Worm (Caenorhabditis elegans) whole organism, L3 larva: ENCODE measurements around the gene C14H10.3.

Experiments
- R02D3.7 ChIP-seq: fragments of 150-350 bp; optimal IDR thresholded peaks from 2 replicates; lab custom pipeline; 2014; ENCODE audit warnings: missing biosample characterization, missing genetic modification characterization
- ZK546.5 ChIP-seq: sonication (generic microtip); optimal IDR thresholded peaks from 2 replicates; lab custom pipeline; 2017; ENCODE audit warnings: missing biosample characterization, missing genetic modification characterization
- aly-2 ChIP-seq: fragments of 150-350 bp; optimal IDR thresholded peaks from 2 replicates; lab custom pipeline; 2014; ENCODE audit warnings: missing biosample characterization, missing genetic modification characterization
- ama-1 ChIP-seq: fragments of 150-350 bp; optimal IDR thresholded peaks from 2 replicates; lab custom pipeline; 2018
- ceh-16 ChIP-seq: sonication (generic microtip); optimal IDR thresholded peaks from 2 replicates; lab custom pipeline; 2017; ENCODE audit warnings: missing biosample characterization, missing genetic modification characterization
- ceh-28 ChIP-seq: fragments of 150-350 bp; optimal IDR thresholded peaks from 2 replicates; lab custom pipeline; 2014; ENCODE audit warnings: missing biosample characterization, missing genetic modification reagents, missing genetic modification characterization
- ceh-82 ChIP-seq: fragments of 150-350 bp; optimal IDR thresholded peaks from 2 replicates; lab custom pipeline; 2014; ENCODE audit warnings: missing biosample characterization, missing genetic modification characterization
- ceh-9 ChIP-seq: sonication (generic microtip); optimal IDR thresholded peaks from 2 replicates; lab custom pipeline; 2018; ENCODE audit warnings: missing biosample characterization, missing genetic modification characterization
- daf-12 ChIP-seq: fragments of 150-350 bp; optimal IDR thresholded peaks from 2 replicates; lab custom pipeline; 2014; ENCODE audit warnings: missing biosample characterization, missing genetic modification reagents, missing genetic modification characterization
- egl-27 ChIP-seq: sonication (generic microtip); optimal IDR thresholded peaks from 4 replicates; lab custom pipeline; 2017; ENCODE audit warnings: missing biosample characterization, missing genetic modification reagents, missing genetic modification characterization
- egl-5 ChIP-seq: fragments of 150-350 bp; optimal IDR thresholded peaks from 2 replicates; lab custom pipeline; 2017; ENCODE audit warnings: missing biosample characterization, missing genetic modification reagents, missing genetic modification characterization, inconsistent platforms
- elt-1 ChIP-seq: fragments of 150-350 bp; optimal IDR thresholded peaks from 2 replicates; lab custom pipeline; 2014; ENCODE audit warnings: missing biosample characterization, missing genetic modification characterization
- elt-2 ChIP-seq: sonication (generic microtip); optimal IDR thresholded peaks from 2 replicates; lab custom pipeline; 2016; ENCODE audit warnings: missing genetic modification reagents, mild to moderate bottlenecking, missing genetic modification characterization, missing compliant biosample characterization
- elt-3 ChIP-seq, 3 experiments: fragments of 150-350 bp in 1 of 3; sonication (generic microtip) in 2 of 3; optimal IDR thresholded peaks; 2 replicates in 2 of 3; 4 replicates in 1 of 3; lab custom pipeline; 2014 to 2017; ENCODE audit warnings: missing biosample characterization in 3 of 3, missing genetic modification characterization in 3 of 3
- eor-1 ChIP-seq, 2 experiments: fragments of 150-350 bp; optimal IDR thresholded peaks; 2 replicates each; lab custom pipeline; 2014 to 2018; ENCODE audit warnings: missing biosample characterization in 2 of 2, missing genetic modification characterization in 2 of 2
- fkh-10 ChIP-seq: sonication (generic microtip); optimal IDR thresholded peaks from 2 replicates; lab custom pipeline; 2017; ENCODE audit warnings: missing biosample characterization, missing genetic modification reagents, missing genetic modification characterization
- fkh-2 ChIP-seq: fragments of 150-350 bp; optimal IDR thresholded peaks from 2 replicates; lab custom pipeline; 2014; ENCODE audit warnings: missing biosample characterization, missing genetic modification reagents, missing genetic modification characterization
- fos-1 ChIP-seq: fragments of 150-350 bp; optimal IDR thresholded peaks from 2 replicates; lab custom pipeline; 2014; ENCODE audit warnings: missing biosample characterization, missing genetic modification characterization
- hmg-11 ChIP-seq: sonication (generic microtip); optimal IDR thresholded peaks from 2 replicates; lab custom pipeline; 2016; ENCODE audit warnings: missing genetic modification characterization, missing compliant biosample characterization
- jun-1 ChIP-seq: fragments of 150-350 bp; optimal IDR thresholded peaks from 2 replicates; lab custom pipeline; 2014; ENCODE audit warnings: missing biosample characterization, missing genetic modification reagents, missing genetic modification characterization
- lin-15B ChIP-seq: fragments of 150-350 bp; optimal IDR thresholded peaks from 2 replicates; lab custom pipeline; 2014; ENCODE audit warnings: missing biosample characterization, missing genetic modification characterization
- lin-39 ChIP-seq: fragments of 150-350 bp; optimal IDR thresholded peaks from 2 replicates; lab custom pipeline; 2018; ENCODE audit warnings: missing biosample characterization, missing genetic modification reagents, missing genetic modification characterization
- lsy-12 ChIP-seq: sonication (generic microtip); optimal IDR thresholded peaks from 2 replicates; lab custom pipeline; 2016; ENCODE audit warnings: mild to moderate bottlenecking, missing genetic modification characterization, missing compliant biosample characterization
- mdl-1 ChIP-seq: fragments of 150-350 bp; optimal IDR thresholded peaks from 2 replicates; lab custom pipeline; 2014; ENCODE audit warnings: missing biosample characterization, missing genetic modification characterization
- mml-1 ChIP-seq: fragments of 150-350 bp; sonication (generic microtip); optimal IDR thresholded peaks from 3 replicates; lab custom pipeline; 2014; ENCODE audit warnings: missing biosample characterization, missing genetic modification characterization
- nhr-11 ChIP-seq: fragments of 150-350 bp; optimal IDR thresholded peaks from 2 replicates; lab custom pipeline; 2014; ENCODE audit warnings: missing biosample characterization, missing genetic modification characterization
- nhr-12 ChIP-seq: fragments of 150-350 bp; optimal IDR thresholded peaks from 2 replicates; lab custom pipeline; 2014; ENCODE audit warnings: missing biosample characterization, missing genetic modification characterization
- nhr-23 ChIP-seq: fragments of 150-350 bp; optimal IDR thresholded peaks from 2 replicates; lab custom pipeline; 2014; ENCODE audit warnings: missing biosample characterization, missing genetic modification reagents, missing genetic modification characterization
- nhr-237 ChIP-seq: fragments of 150-350 bp; optimal IDR thresholded peaks from 2 replicates; lab custom pipeline; 2014; ENCODE audit warnings: missing biosample characterization, missing genetic modification characterization
- nhr-25 ChIP-seq: sonication (generic microtip); optimal IDR thresholded peaks from 2 replicates; lab custom pipeline; 2017; ENCODE audit warnings: missing biosample characterization, missing genetic modification characterization
- nhr-28 ChIP-seq: fragments of 150-350 bp; optimal IDR thresholded peaks from 2 replicates; lab custom pipeline; 2014; ENCODE audit warnings: missing biosample characterization, missing genetic modification characterization
- nhr-43 ChIP-seq: sonication (generic microtip); optimal IDR thresholded peaks from 2 replicates; lab custom pipeline; 2016; ENCODE audit warnings: mild to moderate bottlenecking, missing genetic modification characterization, missing compliant biosample characterization; ENCODE audit not compliant: poor library complexity, severe bottlenecking
- nhr-67 ChIP-seq: fragments of 150-350 bp; optimal IDR thresholded peaks from 2 replicates; lab custom pipeline; 2014; ENCODE audit warnings: missing biosample characterization, missing genetic modification characterization
- nhr-76 ChIP-seq: fragments of 150-350 bp; sonication (generic microtip); optimal IDR thresholded peaks from 5 replicates; lab custom pipeline; 2014; ENCODE audit warnings: missing biosample characterization, missing genetic modification characterization
- nhr-77 ChIP-seq: fragments of 150-350 bp; optimal IDR thresholded peaks from 2 replicates; lab custom pipeline; 2014; ENCODE audit warnings: missing biosample characterization, missing genetic modification characterization
- pha-4 ChIP-seq: fragments of 150-350 bp; optimal IDR thresholded peaks from 2 replicates; lab custom pipeline; 2014; ENCODE audit warnings: missing biosample characterization, missing genetic modification reagents, missing genetic modification characterization
- pqm-1 ChIP-seq: fragments of 150-350 bp; optimal IDR thresholded peaks from 2 replicates; lab custom pipeline; 2017; ENCODE audit warnings: missing biosample characterization, missing genetic modification characterization, inconsistent platforms
- sea-2 ChIP-seq: fragments of 150-350 bp; sonication (generic microtip); optimal IDR thresholded peaks from 4 replicates; lab custom pipeline; 2014; ENCODE audit warnings: missing biosample characterization, missing genetic modification reagents, missing genetic modification characterization
- skn-1 ChIP-seq: fragments of 150-350 bp; optimal IDR thresholded peaks from 2 replicates; lab custom pipeline; 2014; ENCODE audit warnings: missing biosample characterization, missing genetic modification characterization
- snpc-4 ChIP-seq: fragments of 150-350 bp; optimal IDR thresholded peaks from 2 replicates; lab custom pipeline; 2014; ENCODE audit warnings: missing biosample characterization, missing genetic modification characterization
- tbx-2 ChIP-seq: sonication (generic microtip); optimal IDR thresholded peaks from 2 replicates; lab custom pipeline; 2016; ENCODE audit warnings: mild to moderate bottlenecking, missing genetic modification characterization, missing compliant biosample characterization
- unc-39 ChIP-seq: sonication (generic microtip); optimal IDR thresholded peaks from 4 replicates; lab custom pipeline; 2017; ENCODE audit warnings: missing biosample characterization, missing genetic modification characterization
- unc-62 ChIP-seq: fragments of 150-350 bp; sonication (generic microtip); optimal IDR thresholded peaks from 4 replicates; lab custom pipeline; 2014; ENCODE audit warnings: missing biosample characterization, missing genetic modification reagents, missing genetic modification characterization
- zag-1 ChIP-seq: fragments of 150-350 bp; optimal IDR thresholded peaks from 2 replicates; lab custom pipeline; 2014; ENCODE audit warnings: missing biosample characterization, missing genetic modification characterization
- ztf-11 ChIP-seq: fragments of 150-350 bp; optimal IDR thresholded peaks from 2 replicates; lab custom pipeline; 2014; ENCODE audit warnings: missing biosample characterization, missing genetic modification characterization
- ztf-4 ChIP-seq: fragments of 150-350 bp; optimal IDR thresholded peaks from 2 replicates; lab custom pipeline; 2014; ENCODE audit warnings: missing biosample characterization, missing genetic modification characterization

The C14H10.3 gene

DNA sequence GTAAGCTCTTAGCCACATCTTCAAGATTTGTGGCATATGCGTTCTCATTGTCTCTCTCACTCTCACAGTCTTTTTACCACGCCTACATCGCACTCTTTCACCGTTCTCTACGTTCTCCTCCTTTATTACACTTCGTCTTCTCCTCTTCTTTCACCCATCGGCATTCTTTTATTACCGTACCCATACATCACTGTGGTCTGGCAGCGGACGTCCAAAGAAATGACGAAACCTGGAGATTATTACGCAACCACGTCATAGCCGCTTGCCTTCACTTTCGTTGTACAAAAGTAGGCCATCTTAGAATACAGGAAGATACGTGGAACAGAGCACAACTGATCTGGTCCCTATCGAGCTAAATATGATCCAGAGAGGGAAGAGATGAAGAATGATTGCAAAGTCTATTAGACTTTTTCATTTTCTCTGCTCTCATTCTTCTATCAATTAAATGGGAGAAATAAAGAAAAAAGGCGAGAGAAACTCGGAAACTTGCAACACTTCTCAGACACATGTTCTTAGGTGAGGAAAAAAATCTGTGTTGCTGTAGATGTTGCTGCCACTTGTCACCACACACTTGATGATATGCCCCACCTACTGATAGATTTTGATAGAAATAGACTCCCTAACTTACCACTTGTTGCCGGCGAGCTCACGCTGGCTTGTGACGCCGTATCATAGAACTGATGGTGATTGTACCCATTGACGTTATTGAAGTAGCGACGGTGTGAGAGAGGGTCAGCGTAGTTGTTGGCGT lies 23.4 kb downstream of the C14H10.3 start:
- TF ChIP-seq nhr-43 (tag; lab: Kevin White, UChicago) (no peak), sea-2 (GFP tag; lab: Kevin White, UChicago) (no peak), egl-5 (tag; lab: Kevin White, UChicago) (peak; percentile 7)

DNA sequence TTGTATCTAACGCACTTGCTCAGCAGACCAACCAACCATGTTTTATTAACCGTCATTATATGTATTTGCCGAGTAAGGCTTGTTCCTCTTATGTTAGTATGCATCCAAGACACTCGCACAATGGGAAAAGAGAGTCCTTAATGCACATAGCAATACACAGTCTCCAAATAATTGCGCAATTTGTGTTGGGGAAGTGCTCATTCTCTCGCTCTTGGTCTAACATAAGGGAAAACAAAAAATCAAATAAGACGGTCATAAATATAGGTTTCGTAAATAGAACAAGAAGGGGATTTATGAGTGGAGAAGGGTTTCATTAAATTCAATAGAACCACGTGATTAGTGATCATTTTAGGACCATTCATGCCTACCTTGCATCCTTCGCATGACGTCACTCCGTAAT lies 24.4 kb downstream of the C14H10.3 start:
- no peak for TF ChIP-seq unc-62 (GFP tag; lab: Kevin White, UChicago)
- TF ChIP-seq tbx-2 (tag; lab: Kevin White, UChicago): no peak

DNA sequence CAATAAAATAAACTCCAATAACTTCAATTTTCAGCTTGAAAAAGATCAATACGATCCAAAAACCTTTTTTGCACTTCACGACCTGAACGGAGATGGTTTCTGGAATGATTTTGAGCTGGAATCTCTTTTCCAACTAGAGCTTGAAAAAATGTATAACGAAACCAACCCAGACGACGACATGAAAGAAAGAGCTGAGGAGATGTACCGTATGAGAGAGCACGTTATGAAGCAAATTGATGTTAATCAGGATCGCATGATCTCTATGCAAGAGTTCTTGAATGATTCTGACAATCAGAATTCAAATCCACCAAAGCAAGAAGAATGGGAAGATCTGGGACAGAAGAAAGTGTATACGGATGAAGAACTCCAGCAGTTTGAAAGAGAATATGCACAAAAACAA lies 28.7 kb downstream of the C14H10.3 start:
- TF ChIP-seq nhr-23 (tag; lab: Kevin White, UChicago): no peak
- TF ChIP-seq elt-1 (tag; lab: Kevin White, UChicago): no peak

DNA sequence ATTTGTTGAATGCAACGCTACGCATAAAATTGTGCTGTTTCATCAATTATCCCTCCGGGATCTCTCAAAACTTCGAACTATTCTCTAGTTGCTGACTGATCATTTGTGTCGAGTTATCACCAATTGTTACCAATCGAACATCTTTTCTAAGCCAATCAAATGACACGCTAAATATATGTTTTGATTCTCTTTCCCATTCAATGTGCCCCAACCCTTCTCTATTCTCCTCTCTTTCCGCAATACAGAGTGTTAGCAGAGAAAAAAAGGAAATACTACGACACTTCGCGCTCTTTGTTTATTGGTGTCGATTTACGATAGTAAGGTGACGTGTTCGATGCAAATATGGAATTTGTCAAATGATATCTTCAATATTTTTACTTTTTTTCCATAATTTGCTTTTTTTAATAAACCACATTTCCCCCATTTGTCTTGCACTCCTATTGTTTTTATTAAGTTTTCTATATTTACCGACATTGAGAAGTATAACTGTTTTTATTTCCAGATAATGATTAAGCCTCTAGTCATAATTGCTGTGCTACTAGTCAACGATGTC lies 30.7 kb downstream of the C14H10.3 start, which contains the start of gene nucb-1:
nucb-1 (plus strand) TSS at position 503 of the 553 bp plus-strand sequence.
- TF ChIP-seq ceh-28 (tag; lab: Kevin White, UChicago) (peak; percentile 64), ztf-11 (tag; lab: Kevin White, UChicago) (no peak), fkh-10 (GFP tag; lab: Kevin White, UChicago) (peak; percentile 2), lin-39 (tag; lab: Kevin White, UChicago) (peak; percentile 57), ZK546.5 (tag; lab: Kevin White, UChicago) (no peak), tbx-2 (tag; lab: Kevin White, UChicago) (no peak), pha-4 (tag; lab: Kevin White, UChicago) (peak; percentile 85), nhr-23 (tag; lab: Kevin White, UChicago) (peak; percentile 94), nhr-67 (no peak), ztf-4 (no peak), pqm-1 (tag; lab: Kevin White, UChicago) (peak; percentile 51), fos-1 (no peak), mml-1 (tag; lab: Kevin White, UChicago) (no peak), elt-1 (tag; lab: Kevin White, UChicago) (no peak), ceh-9 (tag; lab: Kevin White, UChicago) (no peak), sea-2 (GFP tag; lab: Kevin White, UChicago) (no peak), lsy-12 (no peak), ceh-82 (tag; lab: Kevin White, UChicago) (no peak), hmg-11 (peak; percentile 80), nhr-237 (no peak), zag-1 (no peak), nhr-28 (tag; lab: Kevin White, UChicago) (no peak), lin-15B (peak; percentile 49), daf-12 (tag; lab: Kevin White, UChicago) (no peak), unc-39 (tag; lab: Kevin White, UChicago) (no peak), eor-1 (tag; optimal IDR thresholded peaks at IDR 0.05; lab: Kevin White, UChicago) (no peak), nhr-12 (tag; lab: Kevin White, UChicago) (no peak), nhr-43 (tag; lab: Kevin White, UChicago) (peak; percentile 50), nhr-11 (peak; percentile 55), egl-27 (tag; lab: Kevin White, UChicago) (no peak), ama-1 (lab: Kevin White, UChicago) (no peak), fkh-2 (tag; lab: Kevin White, UChicago) (no peak), nhr-25 (tag; lab: Kevin White, UChicago) (peak; percentile 91), egl-5 (tag; lab: Kevin White, UChicago) (peak; percentile 74), nhr-76 (tag; lab: Kevin White, UChicago) (no peak), elt-3 (tag; optimal IDR thresholded peaks at IDR 0.05; lab: Kevin White, UChicago) (no peak), nhr-77 (tag; lab: Kevin White, UChicago) (no peak), mdl-1 (tag; lab: Kevin White, UChicago) (no peak), R02D3.7 (tag; lab: Kevin White, UChicago) (peak; percentile 93), skn-1 (tag; lab: Kevin White, UChicago) (peak; percentile 37), ceh-16 (tag; lab: Kevin White, UChicago) (no peak), aly-2 (tag; lab: Kevin White, UChicago) (no peak), jun-1 (tag; lab: Kevin White, UChicago) (no peak), elt-2 (tag; lab: Kevin White, UChicago) (peak; percentile 60), snpc-4 (tag; lab: Kevin White, UChicago) (no peak)
